Fruit fly (Drosophila melanogaster) whole organism, embryonic: ENCODE data around the gene CG2865.
A peak's percentile ranks its signal among the peaks of the same experiment; 100 is the strongest.

Experiments used
- Atf-2 ChIP-seq: fragments of 200-800 bp; sonication (Bioruptor generic); optimal IDR thresholded peaks from 2 replicates; lab custom pipeline; 2016; ENCODE audit warnings: missing biosample characterization, missing genetic modification characterization
- B-H1 ChIP-seq: fragments of 200-800 bp; sonication (Bioruptor generic); IDR thresholded peaks from 3 replicates; pipeline ENCODE4 v1.3.6; 2022; ENCODE audit warnings: missing biosample characterization, missing genetic modification characterization
- Bteb2 ChIP-seq: fragments of 200-800 bp; sonication (Bioruptor generic); optimal IDR thresholded peaks from 2 replicates; lab custom pipeline; 2016; ENCODE audit warnings: missing biosample characterization, missing genetic modification characterization
- CG10267 ChIP-seq: fragments of 200-800 bp; sonication (Bioruptor generic); optimal IDR thresholded peaks from 2 replicates; lab custom pipeline; 2018; ENCODE audit warnings: missing biosample characterization, mild to moderate bottlenecking, missing genetic modification characterization, moderate library complexity
- CG10321 ChIP-seq: fragments of 200-800 bp; sonication (Bioruptor generic); IDR thresholded peaks from 2 replicates; pipeline ENCODE4 v1.3.6; 2022; ENCODE audit warnings: missing biosample characterization, missing genetic modification characterization
- CG10462 ChIP-seq: fragments of 200-800 bp; sonication (Bioruptor generic); optimal IDR thresholded peaks from 2 replicates; lab custom pipeline; 2016; ENCODE audit warnings: missing biosample characterization, missing genetic modification characterization
- CG11504 ChIP-seq: fragments of 200-800 bp; sonication (Bioruptor generic); optimal IDR thresholded peaks from 3 replicates; lab custom pipeline; 2019; ENCODE audit warnings: missing biosample characterization, mild to moderate bottlenecking, missing genetic modification characterization, moderate library complexity
- CG13123 ChIP-seq: fragments of 200-800 bp; sonication (Bioruptor generic); optimal IDR thresholded peaks from 2 replicates; lab custom pipeline; 2016; ENCODE audit warnings: missing biosample characterization, missing genetic modification characterization
- CG14050 ChIP-seq: fragments of 200-800 bp; sonication (Bioruptor generic); IDR thresholded peaks from 3 replicates; pipeline ENCODE4 v1.3.6; 2022; ENCODE audit warnings: missing biosample characterization, missing genetic modification characterization
- CG14667 ChIP-seq: fragments of 200-800 bp; sonication (Bioruptor generic); IDR thresholded peaks from 2 replicates; pipeline ENCODE4 v1.3.6; 2022; ENCODE audit warnings: missing biosample characterization, missing genetic modification characterization
- CG16815 ChIP-seq: fragments of 200-800 bp; sonication (Bioruptor generic); optimal IDR thresholded peaks from 3 replicates; lab custom pipeline; 2017; ENCODE audit warnings: missing biosample characterization, mild to moderate bottlenecking, missing genetic modification characterization
- CG3065 ChIP-seq: fragments of 200-800 bp; sonication (Bioruptor generic); optimal IDR thresholded peaks from 2 replicates; lab custom pipeline; 2016; ENCODE audit warnings: missing biosample characterization, missing genetic modification characterization
- CG3407 ChIP-seq: fragments of 200-800 bp; sonication (Bioruptor generic); optimal IDR thresholded peaks from 2 replicates; lab custom pipeline; 2018; ENCODE audit warnings: missing biosample characterization, mild to moderate bottlenecking, missing genetic modification characterization
- CG4328 ChIP-seq: fragments of 200-800 bp; sonication (Bioruptor generic); optimal IDR thresholded peaks from 3 replicates; lab custom pipeline; 2017; ENCODE audit warnings: missing biosample characterization, missing genetic modification reagents, missing genetic modification characterization
- CG9797 ChIP-seq: fragments of 200-800 bp; sonication (Bioruptor generic); optimal IDR thresholded peaks from 3 replicates; lab custom pipeline; 2018; ENCODE audit warnings: missing biosample characterization, mild to moderate bottlenecking, missing genetic modification characterization
- D19A ChIP-seq: fragments of 200-800 bp; optimal IDR thresholded peaks from 3 replicates; lab custom pipeline; 2019; ENCODE audit warnings: missing biosample characterization, mild to moderate bottlenecking, missing genetic modification characterization, moderate library complexity
- Drgx ChIP-seq: fragments of 200-800 bp; sonication (Bioruptor generic); IDR thresholded peaks from 2 replicates; pipeline ENCODE4 v1.3.6; 2022; ENCODE audit warnings: missing biosample characterization, missing genetic modification characterization
- Ets65A ChIP-seq: fragments of 200-800 bp; sonication (Bioruptor generic); peaks from one replicate; lab custom pipeline; 2016; ENCODE audit warnings: missing biosample characterization, missing genetic modification characterization
- Fer2 ChIP-seq: fragments of 200-800 bp; sonication (Bioruptor generic); optimal IDR thresholded peaks from 2 replicates; lab custom pipeline; 2018; ENCODE audit warnings: missing biosample characterization, mild to moderate bottlenecking, missing genetic modification characterization, moderate library complexity
- Hey ChIP-seq: fragments of 200-800 bp; sonication (Bioruptor generic); optimal IDR thresholded peaks from 3 replicates; lab custom pipeline; 2018; ENCODE audit warnings: missing biosample characterization, mild to moderate bottlenecking, missing genetic modification characterization
- HmgZ ChIP-seq: fragments of 200-800 bp; sonication (Bioruptor generic); optimal IDR thresholded peaks from 2 replicates; lab custom pipeline; 2018; ENCODE audit warnings: missing biosample characterization, mild to moderate bottlenecking, missing genetic modification characterization
- Hr39 ChIP-seq: fragments of >200 bp; optimal IDR thresholded peaks from 2 replicates; lab custom pipeline; 2017
- MESR4 ChIP-seq: fragments of 200-800 bp; sonication (Bioruptor generic); optimal IDR thresholded peaks from 2 replicates; lab custom pipeline; 2018; ENCODE audit warnings: missing biosample characterization, mild to moderate bottlenecking, missing genetic modification characterization, moderate library complexity
- MTF-1 ChIP-seq: fragments of 200-800 bp; sonication (Bioruptor generic); optimal IDR thresholded peaks from 2 replicates; lab custom pipeline; 2018; ENCODE audit warnings: missing biosample characterization, mild to moderate bottlenecking, missing genetic modification characterization, borderline replicate concordance
- Max ChIP-seq: fragments of 200-800 bp; sonication (Bioruptor generic); optimal IDR thresholded peaks from 2 replicates; lab custom pipeline; 2016; ENCODE audit warnings: missing biosample characterization, mild to moderate bottlenecking, missing genetic modification characterization
- Myb ChIP-seq: fragments of 200-800 bp; sonication (Bioruptor generic); optimal IDR thresholded peaks from 2 replicates; lab custom pipeline; 2016; ENCODE audit warnings: missing biosample characterization, missing genetic modification characterization
- Nf-YB ChIP-seq: fragments of 200-800 bp; sonication (Bioruptor generic); optimal IDR thresholded peaks from 3 replicates; lab custom pipeline; 2019; ENCODE audit warnings: missing biosample characterization, mild to moderate bottlenecking, missing genetic modification characterization, moderate library complexity
- Oaz ChIP-seq: fragments of 200-800 bp; sonication (Bioruptor generic); IDR thresholded peaks from 2 replicates; pipeline ENCODE4 v1.3.6; 2022; ENCODE audit warnings: missing biosample characterization, missing genetic modification characterization
- aop ChIP-seq: fragments of 200-800 bp; sonication (Bioruptor generic); IDR thresholded peaks from 2 replicates; pipeline ENCODE4 v1.3.6; 2022; ENCODE audit warnings: missing biosample characterization, missing genetic modification characterization
- ap ChIP-seq: fragments of 200-800 bp; sonication (Bioruptor generic); IDR thresholded peaks from 2 replicates; pipeline ENCODE4 v1.3.6; 2022; ENCODE audit warnings: missing biosample characterization, missing genetic modification characterization
- br ChIP-seq: fragments of >200 bp; optimal IDR thresholded peaks from 2 replicates; lab custom pipeline; 2017
- caup ChIP-seq: fragments of 200-800 bp; sonication (Bioruptor generic); optimal IDR thresholded peaks from 3 replicates; lab custom pipeline; 2017; ENCODE audit warnings: missing biosample characterization, mild to moderate bottlenecking, missing genetic modification characterization, moderate library complexity; ENCODE audit not compliant: severe bottlenecking
- corto ChIP-seq: fragments of 200-800 bp; sonication (Bioruptor generic); optimal IDR thresholded peaks from 2 replicates; lab custom pipeline; 2016; ENCODE audit warnings: missing biosample characterization, mild to moderate bottlenecking, missing genetic modification characterization, moderate library complexity
- crc ChIP-seq: fragments of 200-800 bp; sonication (Bioruptor generic); optimal IDR thresholded peaks from 2 replicates; lab custom pipeline; 2016; ENCODE audit warnings: missing biosample characterization, missing genetic modification characterization
- disco-r ChIP-seq: fragments of 200-800 bp; sonication (Bioruptor generic); optimal IDR thresholded peaks from 2 replicates; lab custom pipeline; 2016; ENCODE audit warnings: missing biosample characterization, missing genetic modification characterization
- dm ChIP-seq: fragments of 200-800 bp; sonication (Bioruptor generic); optimal IDR thresholded peaks from 3 replicates; lab custom pipeline; 2016; ENCODE audit warnings: missing biosample characterization, missing genetic modification characterization
- dmrt11E ChIP-seq: fragments of 200-800 bp; sonication (Bioruptor generic); optimal IDR thresholded peaks from 3 replicates; lab custom pipeline; 2018; ENCODE audit warnings: missing biosample characterization, mild to moderate bottlenecking, missing genetic modification characterization, moderate library complexity
- ewg ChIP-seq: fragments of 200-800 bp; sonication (Bioruptor generic); optimal IDR thresholded peaks from 3 replicates; lab custom pipeline; 2017; ENCODE audit warnings: mild to moderate bottlenecking, missing biosample characterization, missing genetic modification reagents, missing genetic modification characterization
- gro ChIP-seq: fragments of 200-800 bp; sonication (Bioruptor generic); optimal IDR thresholded peaks from 2 replicates; lab custom pipeline; 2016; ENCODE audit warnings: missing biosample characterization, missing genetic modification characterization
- gsb ChIP-seq: fragments of 200-800 bp; sonication (Bioruptor generic); IDR thresholded peaks from 2 replicates; pipeline ENCODE4 v1.3.6; 2022; ENCODE audit warnings: missing biosample characterization, missing genetic modification characterization
- hkb ChIP-seq, 2 experiments: fragments of 200-800 bp in 1 of 2; fragments of >200 bp in 1 of 2; sonication (Bioruptor generic) in 1 of 2; IDR thresholded peaks in 1 of 2; optimal IDR thresholded peaks in 1 of 2; 2 replicates each; pipeline versions ENCODE4 v1.3.6 to Lab custom; 2017 to 2022; ENCODE audit warnings: missing biosample characterization in 1 of 2, missing genetic modification characterization in 1 of 2
- hth ChIP-seq: fragments of >200 bp; optimal IDR thresholded peaks from 2 replicates; lab custom pipeline; 2017; ENCODE audit warnings: inconsistent platforms
- ken ChIP-seq: fragments of 200-800 bp; sonication (Bioruptor generic); IDR thresholded peaks from 3 replicates; pipeline ENCODE4 v1.3.6; 2022; ENCODE audit warnings: missing biosample characterization, missing genetic modification characterization
- pfk ChIP-seq: fragments of 200-800 bp; sonication (Bioruptor generic); optimal IDR thresholded peaks from 2 replicates; lab custom pipeline; 2018; ENCODE audit warnings: missing biosample characterization, mild to moderate bottlenecking, missing genetic modification characterization, moderate library complexity
- phol ChIP-seq: fragments of 200-800 bp; sonication (Bioruptor generic); optimal IDR thresholded peaks from 3 replicates; lab custom pipeline; 2018; ENCODE audit warnings: missing biosample characterization, mild to moderate bottlenecking, missing genetic modification characterization, moderate library complexity
- sisA ChIP-seq: fragments of 200-800 bp; sonication (Bioruptor generic); IDR thresholded peaks from 2 replicates; pipeline ENCODE4 v1.3.6; 2022; ENCODE audit warnings: missing biosample characterization, missing genetic modification characterization
- sna ChIP-seq: fragments of 200-800 bp; sonication (Bioruptor generic); IDR thresholded peaks from 2 replicates; pipeline ENCODE4 v1.3.6; 2022; ENCODE audit warnings: missing biosample characterization, missing genetic modification characterization; ENCODE audit not compliant: partially characterized antibody
- tin ChIP-seq: fragments of 200-800 bp; sonication (Bioruptor generic); optimal IDR thresholded peaks from 3 replicates; lab custom pipeline; 2016; ENCODE audit warnings: missing biosample characterization, missing genetic modification characterization
- twi ChIP-seq: fragments of 200-800 bp; optimal IDR thresholded peaks from 2 replicates; lab custom pipeline; 2019; ENCODE audit warnings: missing biosample characterization, mild to moderate bottlenecking, missing genetic modification characterization, moderate library complexity
- vvl ChIP-seq: fragments of 200-800 bp; sonication (Bioruptor generic); IDR thresholded peaks from 2 replicates; pipeline ENCODE4 v1.3.6; 2022; ENCODE audit warnings: missing biosample characterization, missing genetic modification characterization

CG2865 gene

dm6 chrX:2298708-2299370, 5.6 kb upstream of the CG2865 start (continued):
- TF ChIP-seq ken (GFP tag; lab: Robert Waterston, UW) (peak; percentile 88), CG14667 (GFP tag; lab: Robert Waterston, UW) (peak; percentile 41; the same call in 1 of the 2 replicates), MESR4 (peak; percentile 25), hth (lab: Kevin White, UChicago) (no peak), twi (tag; lab: Kevin White, UChicago) (peak; percentile 78), B-H1 (GFP tag; lab: Robert Waterston, UW) (peak; percentile 60; the same call in 2 of the 3 replicates), CG4328 (GFP tag; lab: Kevin White, UChicago) (no peak), CG11504 (tag; lab: Kevin White, UChicago) (peak; percentile 78), disco-r (GFP tag; lab: Kevin White, UChicago) (peak; percentile 53), HmgZ (peak; percentile 29), hkb (optimal IDR thresholded peaks at IDR 0.05; lab: Kevin White, UChicago) (no peak), hkb (GFP tag; IDR thresholded peaks at IDR 0.05; lab: Robert Waterston, UW) (peak; percentile 87), dm (GFP tag; lab: Kevin White, UChicago) (peak; percentile 61), crc (GFP tag; lab: Kevin White, UChicago) (peak; percentile 52), sna (no peak), CG3407 (GFP tag; lab: Kevin White, UChicago) (peak; percentile 83), Drgx (GFP tag; lab: Robert Waterston, UW) (peak; percentile 94), CG10462 (peak; percentile 60), caup (GFP tag; lab: Kevin White, UChicago) (peak; percentile 27), CG10267 (tag; lab: Kevin White, UChicago) (peak; percentile 83), pfk (GFP tag; lab: Kevin White, UChicago) (no peak), Hr39 (lab: Kevin White, UChicago) (no peak), Fer2 (tag; lab: Kevin White, UChicago) (no peak), corto (GFP tag; lab: Kevin White, UChicago) (peak; percentile 75), MTF-1 (GFP tag; lab: Kevin White, UChicago) (peak; percentile 66), br (lab: Kevin White, UChicago) (no peak), CG3065 (GFP tag; lab: Kevin White, UChicago) (peak; percentile 65), gro (GFP tag; lab: Kevin White, UChicago) (peak; percentile 12), D19A (tag; lab: Kevin White, UChicago) (peak; percentile 81), CG14050 (GFP tag; lab: Robert Waterston, UW) (peak; percentile 78), vvl (peak; percentile 94), CG9797 (GFP tag; lab: Kevin White, UChicago) (peak; percentile 6), tin (peak; percentile 80), CG10321 (0 out of 2 replicates have a peak, but pooled peaks have one; percentile 24), Hey (no peak), Oaz (GFP tag; lab: Robert Waterston, UW) (0 out of 2 replicates have a peak, but pooled peaks have one; percentile 12), Nf-YB (GFP tag; lab: Kevin White, UChicago) (peak; percentile 75), ap (peak; percentile 77), Myb (GFP tag; lab: Kevin White, UChicago) (peak; percentile 35), Ets65A (peak; percentile 92), CG13123 (GFP tag; lab: Kevin White, UChicago) (peak; percentile 60), gsb (GFP tag; lab: Robert Waterston, UW) (no peak), phol (tag; lab: Kevin White, UChicago) (peak; percentile 84), Atf-2 (GFP tag; lab: Kevin White, UChicago) (peak; percentile 70), aop (GFP tag; lab: Robert Waterston, UW) (0 out of 2 replicates have a peak, but pooled peaks have one; percentile 50), CG16815 (GFP tag; lab: Kevin White, UChicago) (peak; percentile 53), ewg (GFP tag; lab: Kevin White, UChicago) (peak; percentile 78), dmrt11E (tag; lab: Kevin White, UChicago) (peak; percentile 95), Max (GFP tag; lab: Kevin White, UChicago) (peak; percentile 41), Bteb2 (GFP tag; lab: Kevin White, UChicago) (no peak), sisA (peak; percentile 67)
